Worm (Caenorhabditis elegans) whole organism, L2 larva: ENCODE data around the gene idh-2.

ENCODE experiments used
- ZK546.5 ChIP-seq: sonication (generic microtip); optimal IDR thresholded peaks from 2 replicates; lab custom pipeline; 2017; ENCODE audit warnings: missing biosample characterization, missing genetic modification characterization
- elt-3 ChIP-seq: sonication (generic microtip); optimal IDR thresholded peaks from 2 replicates; lab custom pipeline; 2017; ENCODE audit warnings: missing biosample characterization, missing genetic modification characterization
- lin-11 ChIP-seq: fragments of 150-350 bp; sonication (generic microtip); optimal IDR thresholded peaks from 2 replicates; lab custom pipeline; 2014; ENCODE audit warnings: missing biosample characterization, missing genetic modification characterization, inconsistent platforms, mixed read lengths
- mbf-1 ChIP-seq: sonication (generic microtip); optimal IDR thresholded peaks from 2 replicates; lab custom pipeline; 2017; ENCODE audit warnings: missing biosample characterization, missing genetic modification characterization
- mdl-1 ChIP-seq, 2 experiments: fragments of 150-350 bp in 1 of 2; sonication (generic microtip) in 1 of 2; optimal IDR thresholded peaks; 2 replicates each; lab custom pipeline; 2017; ENCODE audit warnings: missing biosample characterization in 2 of 2, missing genetic modification characterization in 2 of 2
- nhr-11 ChIP-seq: fragments of 150-350 bp; optimal IDR thresholded peaks from 2 replicates; lab custom pipeline; 2014; ENCODE audit warnings: missing biosample characterization, missing genetic modification characterization
- nhr-12 ChIP-seq: fragments of 150-350 bp; optimal IDR thresholded peaks from 2 replicates; lab custom pipeline; 2014; ENCODE audit warnings: missing biosample characterization, missing genetic modification characterization
- nhr-23 ChIP-seq: fragments of 150-350 bp; optimal IDR thresholded peaks from 2 replicates; lab custom pipeline; 2014; ENCODE audit warnings: missing biosample characterization, missing genetic modification reagents, missing genetic modification characterization
- nhr-237 ChIP-seq: fragments of 150-350 bp; optimal IDR thresholded peaks from 2 replicates; lab custom pipeline; 2014; ENCODE audit warnings: missing biosample characterization, missing genetic modification characterization
- nhr-6 ChIP-seq: fragments of 150-350 bp; optimal IDR thresholded peaks from 2 replicates; lab custom pipeline; 2014; ENCODE audit warnings: missing biosample characterization, missing genetic modification characterization
- skn-1 ChIP-seq: sonication (generic microtip); optimal IDR thresholded peaks from 2 replicates; lab custom pipeline; 2017; ENCODE audit warnings: missing biosample characterization, missing genetic modification characterization
- snpc-4 ChIP-seq: fragments of 150-350 bp; optimal IDR thresholded peaks from 2 replicates; lab custom pipeline; 2014; ENCODE audit warnings: missing biosample characterization, missing genetic modification characterization
- unc-62 ChIP-seq: fragments of 150-350 bp; optimal IDR thresholded peaks from 2 replicates; lab custom pipeline; 2014; ENCODE audit warnings: missing biosample characterization, missing genetic modification reagents, missing genetic modification characterization
- ztf-11 ChIP-seq: sonication (generic microtip); optimal IDR thresholded peaks from 2 replicates; lab custom pipeline; 2017; ENCODE audit warnings: missing biosample characterization, missing genetic modification characterization

ce11 chrX:11266711-11267110, 50.9 kb downstream of the idh-2 start, which contains the start of gene C03A3.9:
- no peak for TF ChIP-seq nhr-237 (tag; lab: Kevin White, UChicago)
- TF ChIP-seq unc-62 (GFP tag; lab: Kevin White, UChicago) = no peak
- TF ChIP-seq nhr-12 (tag; lab: Kevin White, UChicago) = no peak
- no peak for TF ChIP-seq nhr-23 (tag; lab: Kevin White, UChicago)
- TF ChIP-seq nhr-6 (tag; lab: Kevin White, UChicago) = no peak
- no peak for TF ChIP-seq ztf-11 (tag; lab: Kevin White, UChicago)
- TF ChIP-seq lin-11 = no peak
- TF ChIP-seq ZK546.5 = no peak
- no peak for TF ChIP-seq mbf-1 (tag; lab: Kevin White, UChicago)
- TF ChIP-seq snpc-4 = no peak
- no peak for TF ChIP-seq skn-1 (tag; lab: Kevin White, UChicago)
- no peak for TF ChIP-seq elt-3 (tag; lab: Kevin White, UChicago)
- TF ChIP-seq nhr-11 (tag; lab: Kevin White, UChicago) = no peak
- TF ChIP-seq mdl-1 (tag; optimal IDR thresholded peaks at IDR 0.05; lab: Kevin White, UChicago) = no peak
